Worm (Caenorhabditis elegans) whole organism, L2 larva: ENCODE measurements around the gene R102.11.

ENCODE experiments used
- F13H6.1 ChIP-seq: sonication (generic microtip); optimal IDR thresholded peaks from 2 replicates; lab custom pipeline; 2016; ENCODE audit warnings: missing genetic modification characterization, missing compliant biosample characterization
- aly-2 ChIP-seq: fragments of 150-350 bp; optimal IDR thresholded peaks from 2 replicates; lab custom pipeline; 2014; ENCODE audit warnings: missing biosample characterization, missing genetic modification characterization
- ama-1 ChIP-seq: fragments of 150-350 bp; optimal IDR thresholded peaks from 2 replicates; lab custom pipeline; 2018; ENCODE audit warnings: inconsistent platforms
- elt-1 ChIP-seq: fragments of 150-350 bp; optimal IDR thresholded peaks from 2 replicates; lab custom pipeline; 2014; ENCODE audit warnings: missing biosample characterization, missing genetic modification characterization
- fos-1 ChIP-seq: fragments of 150-350 bp; optimal IDR thresholded peaks from 2 replicates; lab custom pipeline; 2014; ENCODE audit warnings: missing biosample characterization, missing genetic modification characterization
- lin-11 ChIP-seq: fragments of 150-350 bp; sonication (generic microtip); optimal IDR thresholded peaks from 2 replicates; lab custom pipeline; 2014; ENCODE audit warnings: missing biosample characterization, missing genetic modification characterization, inconsistent platforms, mixed read lengths
- mdl-1 ChIP-seq, 2 experiments: fragments of 150-350 bp in 1 of 2; sonication (generic microtip) in 1 of 2; optimal IDR thresholded peaks; 2 replicates each; lab custom pipeline; 2017; ENCODE audit warnings: missing biosample characterization in 2 of 2, missing genetic modification characterization in 2 of 2
- nhr-129 ChIP-seq: fragments of 150-350 bp; optimal IDR thresholded peaks from 2 replicates; lab custom pipeline; 2014; ENCODE audit warnings: missing biosample characterization, missing genetic modification characterization
- snpc-4 ChIP-seq: fragments of 150-350 bp; optimal IDR thresholded peaks from 2 replicates; lab custom pipeline; 2014; ENCODE audit warnings: missing biosample characterization, missing genetic modification characterization
- unc-39 ChIP-seq: fragments of 150-350 bp; optimal IDR thresholded peaks from 2 replicates; lab custom pipeline; 2014; ENCODE audit warnings: missing biosample characterization, missing genetic modification characterization

ce11 chrIV:10664134-10664533, 35.4 kb downstream of the R102.11 start, which contains the start of gene K08C7.7:
- TF ChIP-seq F13H6.1 (tag; lab: Kevin White, UChicago) (no peak), lin-11 (tag; lab: Kevin White, UChicago) (no peak), elt-1 (tag; lab: Kevin White, UChicago) (no peak), ama-1 (lab: Kevin White, UChicago) (no peak), mdl-1 (tag; optimal IDR thresholded peaks at IDR 0.05; lab: Kevin White, UChicago) (no peak), fos-1 (tag; lab: Kevin White, UChicago) (no peak), aly-2 (tag; lab: Kevin White, UChicago) (no peak), nhr-129 (no peak), unc-39 (tag; lab: Kevin White, UChicago) (no peak), snpc-4 (tag; lab: Kevin White, UChicago) (no peak)
